Fruit fly (Drosophila melanogaster) whole organism, pupa: ENCODE measurements around the gene CG32683.

ENCODE experiments used
- CG10348 ChIP-seq: fragments of 200-800 bp; sonication (Bioruptor generic); IDR thresholded peaks from 2 replicates; pipeline ENCODE4 v1.3.6; 2022; ENCODE audit warnings: missing biosample characterization, missing genetic modification characterization
- CG12605 ChIP-seq: fragments of 200-800 bp; sonication (Bioruptor generic); IDR thresholded peaks from 2 replicates; pipeline ENCODE4 v1.3.6; 2022; ENCODE audit warnings: missing biosample characterization, missing genetic modification characterization
- CG13204 ChIP-seq: fragments of 200-800 bp; sonication (Bioruptor generic); optimal IDR thresholded peaks from 2 replicates; lab custom pipeline; 2018; ENCODE audit warnings: missing biosample characterization, mild to moderate bottlenecking, missing genetic modification characterization, moderate library complexity
- CG32121 ChIP-seq: fragments of 200-800 bp; sonication (Bioruptor generic); IDR thresholded peaks from 2 replicates; pipeline ENCODE4 v1.3.6; 2022; ENCODE audit warnings: missing biosample characterization, missing genetic modification characterization
- CG4496 ChIP-seq: fragments of 200-800 bp; sonication (Bioruptor generic); IDR thresholded peaks from 3 replicates; pipeline ENCODE4 v1.3.6; 2022; ENCODE audit warnings: missing biosample characterization, missing genetic modification characterization
- CG8301 ChIP-seq: fragments of 200-800 bp; sonication (Bioruptor generic); optimal IDR thresholded peaks from 2 replicates; lab custom pipeline; 2018; ENCODE audit warnings: missing biosample characterization, mild to moderate bottlenecking, missing genetic modification characterization
- D1 ChIP-seq: fragments of 200-800 bp; sonication (Bioruptor generic); optimal IDR thresholded peaks from 2 replicates; lab custom pipeline; 2018; ENCODE audit warnings: missing biosample characterization, mild to moderate bottlenecking, missing genetic modification characterization, moderate library complexity
- EcR ChIP-seq: fragments of 200-800 bp; sonication (Bioruptor generic); optimal IDR thresholded peaks from 3 replicates; lab custom pipeline; 2019; ENCODE audit warnings: missing biosample characterization, missing genetic modification characterization, mild to moderate bottlenecking, moderate library complexity, missing genetic modification reagents
- Ets98B ChIP-seq: fragments of 200-800 bp; sonication (Bioruptor generic); IDR thresholded peaks from 2 replicates; pipeline ENCODE4 v1.3.6; 2022; ENCODE audit warnings: missing biosample characterization, missing genetic modification characterization
- Pif1A ChIP-seq: fragments of 200-800 bp; sonication (Bioruptor generic); optimal IDR thresholded peaks from 3 replicates; lab custom pipeline; 2016; ENCODE audit warnings: missing biosample characterization, missing genetic modification characterization
- fd96Ca ChIP-seq: fragments of 200-800 bp; sonication (Bioruptor generic); IDR thresholded peaks from 3 replicates; pipeline ENCODE4 v1.3.6; 2022; ENCODE audit warnings: missing biosample characterization, missing genetic modification characterization
- gl ChIP-seq: fragments of 200-800 bp; sonication (Bioruptor generic); optimal IDR thresholded peaks from 2 replicates; lab custom pipeline; 2018; ENCODE audit warnings: missing biosample characterization, mild to moderate bottlenecking, missing genetic modification characterization

- TF ChIP-seq CG12605 (GFP tag; lab: Robert Waterston, UW) (no peak), fd96Ca (GFP tag; lab: Robert Waterston, UW) (peak; percentile 40; the same call in 1 of the 3 replicates), CG10348 (GFP tag; lab: Robert Waterston, UW) (no peak), CG32121 (GFP tag; lab: Robert Waterston, UW) (no peak), EcR (GFP tag; lab: Kevin White, UChicago) (no peak), CG4496 (GFP tag; lab: Robert Waterston, UW) (0 out of 3 replicates have a peak, but pooled peaks have one; percentile 22), Pif1A (GFP tag; lab: Kevin White, UChicago) (no peak), gl (no peak), CG8301 (tag; lab: Kevin White, UChicago) (no peak), D1 (tag; lab: Kevin White, UChicago) (no peak), CG13204 (GFP tag; lab: Kevin White, UChicago) (no peak), Ets98B (GFP tag; lab: Robert Waterston, UW) (no peak)
Measured at dm6 chrX:10463056-10463710, 8.5 kb upstream of the CG32683 start.
